Worm (Caenorhabditis elegans): ENCODE results near the gene smrc-1.

ce11 chrIII:6411914-6412313, 21.2 kb downstream of the smrc-1 start, which contains the start of gene C05D11.5:
- TF ChIP-seq unc-3 (GFP tag; conservative IDR thresholded peaks at IDR 0.05): no peak
- no peak for TF ChIP-seq unc-3 (tag; optimal IDR thresholded peaks at IDR 0.05)
- TF ChIP-seq ama-1 (optimal IDR thresholded peaks at IDR 0.05): no peak
- TF ChIP-seq pha-4 (tag; optimal IDR thresholded peaks at IDR 0.05): no peak
- no peak for TF ChIP-seq nhr-11 (tag; optimal IDR thresholded peaks at IDR 0.05)
- no peak for TF ChIP-seq dmd-4 (tag; optimal IDR thresholded peaks at IDR 0.05; ENCODE audit: borderline replicate concordance)
- no peak for TF ChIP-seq fkh-10 (GFP tag; optimal IDR thresholded peaks at IDR 0.05)
- no peak for TF ChIP-seq rnt-1 (tag; optimal IDR thresholded peaks at IDR 0.05)
- no peak for TF ChIP-seq tbx-2 (tag; optimal IDR thresholded peaks at IDR 0.05)
- TF ChIP-seq ets-4 (tag; optimal IDR thresholded peaks at IDR 0.05): no peak
- TF ChIP-seq C08G9.2 (tag; optimal IDR thresholded peaks at IDR 0.05): no peak
- TF ChIP-seq pros-1 (tag; optimal IDR thresholded peaks at IDR 0.05): no peak
- TF ChIP-seq ceh-19 (GFP tag; optimal IDR thresholded peaks at IDR 0.05): no peak

Measured in whole organism, late embryonic.